Worm (Caenorhabditis elegans): ENCODE measurements around the gene ZK616.61.

ce11 chrIV:5411120-5411519 lies 5.7 kb downstream of the ZK616.61 start, which contains the start of gene ZK616.65:
- TF ChIP-seq nhr-28 (tag; optimal IDR thresholded peaks at IDR 0.05) (no peak), unc-62 (GFP tag; optimal IDR thresholded peaks at IDR 0.05) (no peak), ama-1 (optimal IDR thresholded peaks at IDR 0.05) (no peak)

Measured in whole organism, L1 larva.